Worm (Caenorhabditis elegans) whole organism, L4 larva: Measurements from ENCODE around the gene ttll-4.

Source experiments
- lin-1 ChIP-seq: fragments of 200-800 bp; sonication (Bioruptor generic); IDR thresholded peaks from 2 replicates; pipeline ENCODE4 v1.3.6; 2022; ENCODE audit warnings: missing genetic modification reagents, missing genetic modification characterization, missing compliant biosample characterization
- nhr-6 ChIP-seq: fragments of 150-350 bp; optimal IDR thresholded peaks from 2 replicates; lab custom pipeline; 2014; ENCODE audit warnings: missing biosample characterization, missing genetic modification characterization
- snpc-1.2 ChIP-seq: fragments of 200-800 bp; sonication (Bioruptor generic); IDR thresholded peaks from 2 replicates; pipeline ENCODE4 v1.3.6; 2022; ENCODE audit warnings: missing genetic modification reagents, missing genetic modification characterization, missing compliant biosample characterization

DNA sequence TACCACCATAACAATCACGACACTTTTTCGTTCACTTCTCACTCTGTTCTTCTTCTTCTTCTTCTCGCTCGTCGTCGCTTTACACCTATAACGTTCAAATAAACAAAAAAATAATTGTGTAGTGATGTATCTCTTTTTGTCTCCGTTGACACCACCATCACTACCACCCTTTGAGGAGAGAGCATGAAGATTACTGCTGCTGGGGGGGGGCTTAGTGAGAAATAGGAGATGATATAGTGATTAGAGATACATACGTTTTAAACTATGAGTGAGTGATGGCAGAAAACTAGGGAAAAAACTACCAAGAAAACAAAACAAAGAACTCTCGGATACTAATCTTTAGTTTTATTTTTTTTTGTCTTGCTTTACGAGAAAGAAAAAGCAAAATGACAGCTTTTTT, 2.4 kb downstream of the ttll-4 start:
- no peak for TF ChIP-seq nhr-6 (tag; lab: Kevin White, UChicago)
- TF ChIP-seq lin-1 = no peak
- TF ChIP-seq snpc-1.2 (GFP tag; lab: Robert Waterston, UW) = no peak
